Worm (Caenorhabditis elegans) whole organism, L3 larva: ENCODE data around the gene orc-3.

ENCODE experiments used
- ama-1 ChIP-seq: fragments of 150-350 bp; optimal IDR thresholded peaks from 2 replicates; lab custom pipeline; 2018
- ceh-82 ChIP-seq: fragments of 150-350 bp; optimal IDR thresholded peaks from 2 replicates; lab custom pipeline; 2014; ENCODE audit warnings: missing biosample characterization, missing genetic modification characterization
- egl-5 ChIP-seq: fragments of 150-350 bp; optimal IDR thresholded peaks from 2 replicates; lab custom pipeline; 2017; ENCODE audit warnings: missing biosample characterization, missing genetic modification reagents, missing genetic modification characterization, inconsistent platforms
- eor-1 ChIP-seq, 2 experiments: fragments of 150-350 bp; optimal IDR thresholded peaks; 2 replicates each; lab custom pipeline; 2014 to 2018; ENCODE audit warnings: missing biosample characterization in 2 of 2, missing genetic modification characterization in 2 of 2
- lin-39 ChIP-seq: fragments of 150-350 bp; optimal IDR thresholded peaks from 2 replicates; lab custom pipeline; 2018; ENCODE audit warnings: missing biosample characterization, missing genetic modification reagents, missing genetic modification characterization
- nhr-11 ChIP-seq: fragments of 150-350 bp; optimal IDR thresholded peaks from 2 replicates; lab custom pipeline; 2014; ENCODE audit warnings: missing biosample characterization, missing genetic modification characterization
- nhr-67 ChIP-seq: fragments of 150-350 bp; optimal IDR thresholded peaks from 2 replicates; lab custom pipeline; 2014; ENCODE audit warnings: missing biosample characterization, missing genetic modification characterization
- pha-4 ChIP-seq: fragments of 150-350 bp; optimal IDR thresholded peaks from 2 replicates; lab custom pipeline; 2014; ENCODE audit warnings: missing biosample characterization, missing genetic modification reagents, missing genetic modification characterization
- sea-2 ChIP-seq: fragments of 150-350 bp; sonication (generic microtip); optimal IDR thresholded peaks from 4 replicates; lab custom pipeline; 2014; ENCODE audit warnings: missing biosample characterization, missing genetic modification reagents, missing genetic modification characterization
- skn-1 ChIP-seq: fragments of 150-350 bp; optimal IDR thresholded peaks from 2 replicates; lab custom pipeline; 2014; ENCODE audit warnings: missing biosample characterization, missing genetic modification characterization
- zag-1 ChIP-seq: fragments of 150-350 bp; optimal IDR thresholded peaks from 2 replicates; lab custom pipeline; 2014; ENCODE audit warnings: missing biosample characterization, missing genetic modification characterization

- TF ChIP-seq lin-39 (tag; lab: Kevin White, UChicago): no peak
- no peak for TF ChIP-seq ceh-82 (tag; lab: Kevin White, UChicago)
- no peak for TF ChIP-seq nhr-11 (tag; lab: Kevin White, UChicago)
- TF ChIP-seq eor-1 (tag; optimal IDR thresholded peaks at IDR 0.05; lab: Kevin White, UChicago): no peak
- no peak for TF ChIP-seq ama-1 (lab: Kevin White, UChicago)
- no peak for TF ChIP-seq pha-4 (tag; lab: Kevin White, UChicago)
- no peak for TF ChIP-seq egl-5
- no peak for TF ChIP-seq nhr-67 (tag; lab: Kevin White, UChicago)
- TF ChIP-seq zag-1 (tag; lab: Kevin White, UChicago): no peak
- TF ChIP-seq skn-1 (tag; lab: Kevin White, UChicago): no peak
- TF ChIP-seq sea-2: no peak
Observed at ce11 chrIII:1206331-1206730, 1.6 kb upstream of the orc-3 start.
